Worm (Caenorhabditis elegans) whole organism, L4 larva: Measurements from ENCODE around the gene M03E7.1.

Experiments used
- F44E2.7 ChIP-seq: fragments of 200-800 bp; sonication (Bioruptor generic); IDR thresholded peaks from 2 replicates; pipeline ENCODE4 v2.1.2; 2022; ENCODE audit warnings: missing genetic modification characterization, missing compliant biosample characterization
- ama-1 ChIP-seq: fragments of 150-350 bp; optimal IDR thresholded peaks from 2 replicates; lab custom pipeline; 2014; ENCODE audit warnings: inconsistent platforms, mixed read lengths
- egl-27 ChIP-seq: sonication (generic microtip); optimal IDR thresholded peaks from 3 replicates; lab custom pipeline; 2017; ENCODE audit warnings: missing biosample characterization, missing genetic modification reagents, missing genetic modification characterization
- fos-1 ChIP-seq: fragments of 150-350 bp; optimal IDR thresholded peaks from 2 replicates; lab custom pipeline; 2014; ENCODE audit warnings: missing biosample characterization, missing genetic modification characterization
- mdt-29 ChIP-seq: fragments of 200-800 bp; sonication (Bioruptor generic); IDR thresholded peaks from 2 replicates; pipeline ENCODE4 v1.3.6; 2022; ENCODE audit warnings: missing genetic modification reagents, missing genetic modification characterization, missing compliant biosample characterization
- unc-130 ChIP-seq: sonication (generic microtip); optimal IDR thresholded peaks from 2 replicates; lab custom pipeline; 2016; ENCODE audit warnings: missing genetic modification reagents, missing genetic modification characterization, missing compliant biosample characterization
- ztf-11 ChIP-seq: fragments of 150-350 bp; optimal IDR thresholded peaks from 2 replicates; lab custom pipeline; 2014; ENCODE audit warnings: missing biosample characterization, missing genetic modification characterization

DNA sequence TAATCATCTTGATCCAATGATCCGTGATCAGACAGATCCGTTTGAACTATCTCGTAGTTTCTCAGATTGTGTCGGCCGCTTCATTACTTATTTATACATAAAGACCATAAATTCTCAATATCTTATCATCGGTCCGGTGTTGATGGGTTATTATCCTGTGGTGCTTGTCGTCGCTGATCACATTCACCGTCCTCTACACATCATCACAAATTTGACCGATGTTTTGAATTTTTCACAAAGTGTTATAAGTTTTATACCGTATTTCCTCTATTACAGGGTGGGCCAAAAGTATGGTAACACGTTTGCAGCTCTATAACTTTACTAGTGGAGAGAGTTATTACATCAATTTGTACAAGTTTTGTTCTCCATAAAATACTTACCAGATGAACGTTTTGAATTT lies 33.5 kb upstream of the M03E7.1 start:
- no peak for TF ChIP-seq fos-1 (tag; lab: Kevin White, UChicago)
- no peak for TF ChIP-seq ama-1 (lab: Kevin White, UChicago)
- TF ChIP-seq F44E2.7 (GFP tag; lab: Robert Waterston, UW): no peak
- TF ChIP-seq ztf-11 (tag; lab: Kevin White, UChicago): no peak
- TF ChIP-seq unc-130 (GFP tag; lab: Kevin White, UChicago): no peak
- no peak for TF ChIP-seq egl-27
- TF ChIP-seq mdt-29: no peak
